Fruit fly (Drosophila melanogaster): ENCODE results near the gene RhoGAP100F.

dm6 chr3R:31809622-31810021 lies 2.8 kb upstream of the RhoGAP100F start:
- TF ChIP-seq ttk (optimal IDR thresholded peaks at IDR 0.05) = no peak
- TF ChIP-seq Sin3A (optimal IDR thresholded peaks at IDR 0.05) = no peak
- no peak for TF ChIP-seq psq (optimal IDR thresholded peaks at IDR 0.05)
- TF ChIP-seq h (optimal IDR thresholded peaks at IDR 0.05) = no peak
